Fruit fly (Drosophila melanogaster) whole organism, embryonic: ENCODE measurements around the gene CG5096.

ENCODE experiments used
- Abd-B ChIP-seq: fragments of 200-800 bp; sonication (Bioruptor generic); optimal IDR thresholded peaks from 2 replicates; lab custom pipeline; 2018; ENCODE audit warnings: missing biosample characterization, mild to moderate bottlenecking, missing genetic modification characterization, moderate library complexity
- Bgb ChIP-seq: fragments of 200-800 bp; sonication (Bioruptor generic); IDR thresholded peaks from 2 replicates; pipeline ENCODE4 v1.3.6; 2022; ENCODE audit warnings: missing biosample characterization, missing genetic modification characterization; ENCODE audit not compliant: partially characterized antibody
- CG11085 ChIP-seq: fragments of 200-800 bp; sonication (Bioruptor generic); IDR thresholded peaks from 2 replicates; pipeline ENCODE4 v1.3.6; 2022; ENCODE audit warnings: missing biosample characterization, missing genetic modification characterization
- CG11093 ChIP-seq: fragments of 200-800 bp; sonication (Bioruptor generic); IDR thresholded peaks from 3 replicates; pipeline ENCODE4 v1.3.6; 2022; ENCODE audit warnings: missing biosample characterization, missing genetic modification characterization
- CG12744 ChIP-seq: fragments of 200-800 bp; sonication (Bioruptor generic); optimal IDR thresholded peaks from 2 replicates; lab custom pipeline; 2016; ENCODE audit warnings: missing biosample characterization, missing genetic modification characterization
- CG12769 ChIP-seq: fragments of 200-800 bp; sonication (Bioruptor generic); optimal IDR thresholded peaks from 2 replicates; lab custom pipeline; 2019; ENCODE audit warnings: missing biosample characterization, mild to moderate bottlenecking, missing genetic modification characterization, moderate library complexity
- CG13624 ChIP-seq: fragments of 200-800 bp; sonication (Bioruptor generic); optimal IDR thresholded peaks from 2 replicates; lab custom pipeline; 2016; ENCODE audit warnings: missing biosample characterization, missing genetic modification characterization
- CG13775 ChIP-seq: fragments of 200-800 bp; sonication (Bioruptor generic); optimal IDR thresholded peaks from 3 replicates; lab custom pipeline; 2017; ENCODE audit warnings: missing biosample characterization, mild to moderate bottlenecking, missing genetic modification characterization
- CG14860 ChIP-seq: fragments of 200-800 bp; sonication (Bioruptor generic); IDR thresholded peaks from 3 replicates; pipeline ENCODE4 v1.3.6; 2022; ENCODE audit warnings: missing biosample characterization, missing genetic modification characterization; ENCODE audit not compliant: partially characterized antibody
- CG1529 ChIP-seq: fragments of 200-800 bp; sonication (Bioruptor generic); optimal IDR thresholded peaks from 3 replicates; lab custom pipeline; 2018; ENCODE audit warnings: missing biosample characterization, missing genetic modification characterization
- CG15696 ChIP-seq: fragments of 200-800 bp; sonication (Bioruptor generic); optimal IDR thresholded peaks from 2 replicates; lab custom pipeline; 2019; ENCODE audit warnings: missing biosample characterization, mild to moderate bottlenecking, missing genetic modification characterization, moderate library complexity
- CG1647 ChIP-seq: fragments of 200-800 bp; sonication (Bioruptor generic); optimal IDR thresholded peaks from 3 replicates; lab custom pipeline; 2016; ENCODE audit warnings: missing biosample characterization, missing genetic modification characterization
- CG17186 ChIP-seq: fragments of 200-800 bp; sonication (Bioruptor generic); optimal IDR thresholded peaks from 3 replicates; lab custom pipeline; 2017; ENCODE audit warnings: missing biosample characterization, missing genetic modification reagents, missing genetic modification characterization
- CG17568 ChIP-seq: fragments of 200-800 bp; sonication (Bioruptor generic); optimal IDR thresholded peaks from 2 replicates; lab custom pipeline; 2018; ENCODE audit warnings: missing biosample characterization, mild to moderate bottlenecking, missing genetic modification characterization, moderate library complexity
- CG1792 ChIP-seq: fragments of 200-800 bp; sonication (Bioruptor generic); optimal IDR thresholded peaks from 2 replicates; lab custom pipeline; 2016; ENCODE audit warnings: missing biosample characterization, missing genetic modification characterization
- CG2116 ChIP-seq: fragments of 200-800 bp; sonication (Bioruptor generic); optimal IDR thresholded peaks from 3 replicates; lab custom pipeline; 2018; ENCODE audit warnings: missing biosample characterization, mild to moderate bottlenecking, missing genetic modification characterization
- CG30020 ChIP-seq: fragments of 200-800 bp; optimal IDR thresholded peaks from 2 replicates; lab custom pipeline; 2019; ENCODE audit warnings: missing biosample characterization, mild to moderate bottlenecking, missing genetic modification characterization, moderate library complexity
- CG32532 ChIP-seq: fragments of 200-800 bp; sonication (Bioruptor generic); IDR thresholded peaks from 2 replicates; pipeline ENCODE4 v1.3.6; 2022; ENCODE audit warnings: missing biosample characterization, missing genetic modification characterization
- CG4617 ChIP-seq: fragments of 200-800 bp; sonication (Bioruptor generic); optimal IDR thresholded peaks from 3 replicates; lab custom pipeline; 2016; ENCODE audit warnings: missing biosample characterization, missing genetic modification characterization, borderline replicate concordance
- CG8388 ChIP-seq: fragments of 200-800 bp; sonication (Bioruptor generic); optimal IDR thresholded peaks from 2 replicates; lab custom pipeline; 2019; ENCODE audit warnings: missing biosample characterization, mild to moderate bottlenecking, missing genetic modification characterization, moderate library complexity
- CG9797 ChIP-seq: fragments of 200-800 bp; sonication (Bioruptor generic); optimal IDR thresholded peaks from 3 replicates; lab custom pipeline; 2018; ENCODE audit warnings: missing biosample characterization, mild to moderate bottlenecking, missing genetic modification characterization
- CHES-1-like ChIP-seq: fragments of 200-800 bp; sonication (Bioruptor generic); optimal IDR thresholded peaks from 2 replicates; lab custom pipeline; 2016; ENCODE audit warnings: missing biosample characterization, missing genetic modification characterization
- Deaf1 ChIP-seq: fragments of 200-800 bp; optimal IDR thresholded peaks from 3 replicates; lab custom pipeline; 2019; ENCODE audit warnings: missing biosample characterization, mild to moderate bottlenecking, missing genetic modification characterization, moderate library complexity
- Dref ChIP-seq: fragments of 200-800 bp; sonication (Bioruptor generic); IDR thresholded peaks from 2 replicates; pipeline ENCODE4 v1.3.6; 2022; ENCODE audit warnings: missing biosample characterization, missing genetic modification characterization
- HmgD ChIP-seq: fragments of 200-800 bp; sonication (Bioruptor generic); optimal IDR thresholded peaks from 3 replicates; lab custom pipeline; 2016; ENCODE audit warnings: missing biosample characterization, missing genetic modification characterization
- Hr78 ChIP-seq, 2 experiments: fragments of 200-800 bp in 1 of 2; fragments of >200 bp in 1 of 2; sonication (Bioruptor generic) in 1 of 2; optimal IDR thresholded peaks; 2 replicates each; lab custom pipeline; 2017 to 2019; ENCODE audit warnings: missing biosample characterization in 2 of 2, missing genetic modification characterization in 2 of 2, mild to moderate bottlenecking in 1 of 2, moderate library complexity in 1 of 2
- Jarid2 ChIP-seq: fragments of 200-800 bp; sonication (Bioruptor generic); optimal IDR thresholded peaks from 3 replicates; lab custom pipeline; 2017; ENCODE audit warnings: mild to moderate bottlenecking, missing biosample characterization, missing genetic modification reagents, missing genetic modification characterization
- Kr ChIP-seq: fragments of 200-800 bp; sonication (Bioruptor generic); optimal IDR thresholded peaks from 2 replicates; lab custom pipeline; 2017; ENCODE audit warnings: missing biosample characterization, mild to moderate bottlenecking, missing genetic modification characterization
- Lhr ChIP-seq: fragments of 200-800 bp; sonication (Bioruptor generic); optimal IDR thresholded peaks from 3 replicates; lab custom pipeline; 2017; ENCODE audit warnings: mild to moderate bottlenecking, missing biosample characterization, missing genetic modification reagents, missing genetic modification characterization
- Pdp1 ChIP-seq, 2 experiments: fragments of 200-800 bp; sonication (Bioruptor generic); optimal IDR thresholded peaks; 3 replicates each; lab custom pipeline; 2016; ENCODE audit warnings: missing biosample characterization in 2 of 2, missing genetic modification characterization in 2 of 2, mild to moderate bottlenecking in 1 of 2, moderate library complexity in 1 of 2
- al ChIP-seq: fragments of 200-800 bp; sonication (Bioruptor generic); IDR thresholded peaks from 2 replicates; pipeline ENCODE4 v1.3.6; 2022; ENCODE audit warnings: missing biosample characterization, missing genetic modification characterization
- bsh ChIP-seq, 2 experiments: fragments of 200-800 bp; sonication (Bioruptor generic); optimal IDR thresholded peaks; 2 replicates each; lab custom pipeline; 2017 to 2018; ENCODE audit warnings: mild to moderate bottlenecking in 2 of 2, missing biosample characterization in 2 of 2, missing genetic modification characterization in 2 of 2, moderate library complexity in 1 of 2
- gro ChIP-seq: fragments of 200-800 bp; sonication (Bioruptor generic); optimal IDR thresholded peaks from 2 replicates; lab custom pipeline; 2016; ENCODE audit warnings: missing biosample characterization, missing genetic modification characterization
- ham ChIP-seq: fragments of 200-800 bp; sonication (Bioruptor generic); IDR thresholded peaks from 2 replicates; pipeline ENCODE4 v1.3.6; 2022; ENCODE audit warnings: missing biosample characterization, missing genetic modification characterization
- hkb ChIP-seq, 2 experiments: fragments of 200-800 bp in 1 of 2; fragments of >200 bp in 1 of 2; sonication (Bioruptor generic) in 1 of 2; IDR thresholded peaks in 1 of 2; optimal IDR thresholded peaks in 1 of 2; 2 replicates each; pipeline versions ENCODE4 v1.3.6 to Lab custom; 2017 to 2022; ENCODE audit warnings: missing biosample characterization in 1 of 2, missing genetic modification characterization in 1 of 2
- knrl ChIP-seq: fragments of 200-800 bp; sonication (Bioruptor generic); IDR thresholded peaks from 3 replicates; pipeline ENCODE4 v1.3.6; 2022; ENCODE audit warnings: missing biosample characterization, missing genetic modification characterization; ENCODE audit not compliant: partially characterized antibody
- lmd ChIP-seq: fragments of 200-800 bp; sonication (Bioruptor generic); IDR thresholded peaks from 2 replicates; pipeline ENCODE4 v1.3.6; 2022; ENCODE audit warnings: missing biosample characterization, missing genetic modification characterization
- lola ChIP-seq, 3 experiments: fragments of >200 bp in 2 of 3; fragments of 200-800 bp in 1 of 3; sonication (Bioruptor generic) in 1 of 3; optimal IDR thresholded peaks; 2 replicates each; lab custom pipeline; 2017 to 2019; ENCODE audit warnings: missing biosample characterization in 3 of 3, missing genetic modification characterization in 3 of 3, mild to moderate bottlenecking in 1 of 3, moderate library complexity in 1 of 3
- lov ChIP-seq, 2 experiments: fragments of 200-800 bp in 1 of 2; fragments of >200 bp in 1 of 2; sonication (Bioruptor generic) in 1 of 2; IDR thresholded peaks in 1 of 2; optimal IDR thresholded peaks in 1 of 2; 2 replicates in 1 of 2; 3 replicates in 1 of 2; pipeline versions ENCODE4 v1.3.6 to Lab custom; 2017 to 2022; ENCODE audit warnings: missing biosample characterization in 1 of 2, missing genetic modification characterization in 1 of 2
- oc ChIP-seq: fragments of 200-800 bp; sonication (Bioruptor generic); optimal IDR thresholded peaks from 2 replicates; lab custom pipeline; 2018; ENCODE audit warnings: missing biosample characterization, mild to moderate bottlenecking, missing genetic modification characterization, moderate library complexity
- odd ChIP-seq: fragments of 200-800 bp; sonication (Bioruptor generic); optimal IDR thresholded peaks from 2 replicates; lab custom pipeline; 2017; ENCODE audit warnings: missing biosample characterization, mild to moderate bottlenecking, missing genetic modification characterization
- stc ChIP-seq: fragments of 200-800 bp; sonication (Bioruptor generic); IDR thresholded peaks from 2 replicates; pipeline ENCODE4 v1.3.6; 2022; ENCODE audit warnings: missing biosample characterization, missing genetic modification characterization
- tna ChIP-seq: fragments of 200-800 bp; sonication (Bioruptor generic); IDR thresholded peaks from 2 replicates; pipeline ENCODE4 v1.3.6; 2022; ENCODE audit warnings: missing biosample characterization, missing genetic modification characterization; ENCODE audit not compliant: partially characterized antibody
- trh ChIP-seq: fragments of 200-800 bp; sonication (Bioruptor generic); optimal IDR thresholded peaks from 2 replicates; lab custom pipeline; 2016; ENCODE audit warnings: missing biosample characterization, missing genetic modification characterization
- unc-4 ChIP-seq: fragments of 200-800 bp; sonication (Bioruptor generic); IDR thresholded peaks from 2 replicates; pipeline ENCODE4 v1.3.6; 2022; ENCODE audit warnings: missing biosample characterization, missing genetic modification characterization; ENCODE audit not compliant: partially characterized antibody

The CG5096 gene

DNA sequence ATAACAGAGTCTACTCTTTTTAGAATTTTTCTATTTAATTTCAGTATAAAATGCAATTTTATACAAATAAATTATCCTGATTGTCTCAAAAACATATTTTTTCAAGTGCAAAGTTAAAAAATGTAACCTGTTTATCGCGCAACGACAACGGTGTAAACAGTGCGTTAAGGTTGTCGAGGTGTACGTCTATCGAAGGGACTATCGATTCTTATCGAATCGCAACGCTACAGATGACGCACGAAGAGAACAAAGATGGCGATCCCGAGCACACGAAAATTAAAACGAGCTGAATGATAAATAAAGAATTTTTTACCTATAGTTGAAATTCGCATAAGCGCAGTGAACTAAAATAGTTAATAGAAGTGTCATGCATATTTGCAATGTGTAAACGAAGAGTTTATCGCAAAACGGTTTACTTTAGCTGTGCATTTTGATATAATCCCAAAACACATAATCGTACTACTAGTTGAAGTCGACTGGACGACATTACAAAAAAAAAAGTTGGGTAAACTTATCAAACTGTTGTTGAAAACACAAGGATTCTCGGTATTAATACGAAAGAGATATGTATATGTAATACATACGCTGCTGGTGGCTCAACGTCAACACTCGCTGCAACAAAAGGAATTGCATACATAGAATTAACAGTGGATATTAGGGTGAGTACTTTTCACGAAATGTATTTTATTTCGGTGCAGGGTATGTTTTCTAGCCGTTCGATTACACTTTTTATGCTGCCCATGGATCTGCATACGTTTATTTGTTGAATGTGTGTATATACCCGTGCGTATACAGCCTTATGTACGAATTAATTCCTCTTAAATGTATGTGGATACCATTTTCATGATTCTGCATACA lies 6.0 kb downstream of the CG5096 start, which contains the start of gene da (continued):
- TF ChIP-seq odd: peak; percentile 23
- no peak for TF ChIP-seq Jarid2
- TF ChIP-seq CG1529 (GFP tag; lab: Kevin White, UChicago): no peak
- TF ChIP-seq trh (GFP tag; lab: Kevin White, UChicago): no peak
- peak; percentile 34 for TF ChIP-seq CG1792 (GFP tag; lab: Kevin White, UChicago)
- TF ChIP-seq Bgb (GFP tag; lab: Robert Waterston, UW): peak; percentile 49; the same call in 1 of the 2 replicates
- TF ChIP-seq CG11085 (GFP tag; lab: Robert Waterston, UW): no peak
- peak; percentile 99 for TF ChIP-seq CG2116 (GFP tag; lab: Kevin White, UChicago)
- TF ChIP-seq HmgD (GFP tag; lab: Kevin White, UChicago): peak; percentile 53
- peak; percentile 3 for TF ChIP-seq CG12744 (GFP tag; lab: Kevin White, UChicago)
- TF ChIP-seq Pdp1 (GFP tag; optimal IDR thresholded peaks at IDR 0.05; lab: Kevin White, UChicago): peak; percentile 33 to 69
- peak; percentile 50; the same call in 1 of the 3 replicates for TF ChIP-seq knrl (GFP tag; lab: Robert Waterston, UW)
- peak; percentile 63 for TF ChIP-seq CG13624
- TF ChIP-seq CG13775 (GFP tag; lab: Kevin White, UChicago): peak; percentile 49
- TF ChIP-seq lola (GFP tag; optimal IDR thresholded peaks at IDR 0.05; lab: Kevin White, UChicago): peak in 2 of 3 experiments; percentile 42 to 92
- no peak for TF ChIP-seq lov (optimal IDR thresholded peaks at IDR 0.05; lab: Kevin White, UChicago)
- TF ChIP-seq lov (GFP tag; IDR thresholded peaks at IDR 0.05; lab: Robert Waterston, UW): peak; percentile 64; the same call in 1 of the 3 replicates
- no peak for TF ChIP-seq lmd (GFP tag; lab: Robert Waterston, UW)
- TF ChIP-seq CG9797: peak; percentile 58
- TF ChIP-seq Dref: peak; percentile 92
- TF ChIP-seq CG15696 (tag; lab: Kevin White, UChicago): peak; percentile 28
- TF ChIP-seq Deaf1 (tag; lab: Kevin White, UChicago): peak; percentile 98
- no peak for TF ChIP-seq oc (tag; lab: Kevin White, UChicago)
- TF ChIP-seq tna: peak; percentile 13; the same call in 1 of the 2 replicates
- no peak for TF ChIP-seq ham (GFP tag; lab: Robert Waterston, UW)
- TF ChIP-seq Abd-B (GFP tag; lab: Kevin White, UChicago): no peak
- TF ChIP-seq al: peak; percentile 45
- peak; percentile 54; the same call in 1 of the 2 replicates for TF ChIP-seq unc-4 (GFP tag; lab: Robert Waterston, UW)
- TF ChIP-seq stc (GFP tag; lab: Robert Waterston, UW): peak; percentile 70
- TF ChIP-seq bsh (GFP tag; optimal IDR thresholded peaks at IDR 0.05; lab: Kevin White, UChicago): peak in 1 of 2 experiments; percentile 58
- TF ChIP-seq CG4617 (GFP tag; lab: Kevin White, UChicago): peak; percentile 49
- peak; percentile 24 for TF ChIP-seq CG1647 (GFP tag; lab: Kevin White, UChicago)
- peak; percentile 21 for TF ChIP-seq CG8388 (GFP tag; lab: Kevin White, UChicago)
- TF ChIP-seq CG30020 (tag; lab: Kevin White, UChicago): peak; percentile 99
- TF ChIP-seq CHES-1-like (GFP tag; lab: Kevin White, UChicago): peak; percentile 60
- TF ChIP-seq CG12769 (tag; lab: Kevin White, UChicago): no peak
- peak in 1 of 2 experiments; percentile 8 for TF ChIP-seq Hr78 (GFP tag; optimal IDR thresholded peaks at IDR 0.05; lab: Kevin White, UChicago)
- no peak for TF ChIP-seq Kr (GFP tag; lab: Kevin White, UChicago)
- peak; percentile 24 for TF ChIP-seq CG17568 (GFP tag; lab: Kevin White, UChicago)
- TF ChIP-seq CG17186 (GFP tag; lab: Kevin White, UChicago): peak; percentile 79
- TF ChIP-seq gro (GFP tag; lab: Kevin White, UChicago): peak; percentile 61
- no peak for TF ChIP-seq CG11093 (GFP tag; lab: Robert Waterston, UW)
- peak; percentile 23 for TF ChIP-seq Lhr (GFP tag; lab: Kevin White, UChicago)
- no peak for TF ChIP-seq hkb (optimal IDR thresholded peaks at IDR 0.05; lab: Kevin White, UChicago)
- peak; percentile 54 for TF ChIP-seq hkb (GFP tag; IDR thresholded peaks at IDR 0.05; lab: Robert Waterston, UW)
- peak; percentile 66 for TF ChIP-seq CG32532 (GFP tag; lab: Robert Waterston, UW)
- no peak for TF ChIP-seq CG14860
